Worm (Caenorhabditis elegans) whole organism, midembryonic: ENCODE measurements around the gene E02H9.9.
"Not testable (repeated sequence)": the region's sequence is repeated elsewhere in the genome, so short reads cannot be mapped to it uniquely, and the experiment has no call there.

Experiments
- T22C8.4 ChIP-seq: fragments of 200-800 bp; sonication (Bioruptor generic); IDR thresholded peaks from 2 replicates; pipeline ENCODE4 v1.3.6; 2022; ENCODE audit warnings: missing genetic modification characterization, missing compliant biosample characterization
- cog-1 ChIP-seq: sonication (generic microtip); optimal IDR thresholded peaks from 2 replicates; lab custom pipeline; 2016; ENCODE audit warnings: missing genetic modification characterization, missing compliant biosample characterization
- flt-1 ChIP-seq: fragments of 200-800 bp; sonication (Bioruptor generic); IDR thresholded peaks from 2 replicates; pipeline ENCODE4 v1.3.6; 2022; ENCODE audit warnings: missing genetic modification characterization, missing compliant biosample characterization
- klf-2 ChIP-seq: fragments of 200-800 bp; sonication (Bioruptor generic); conservative IDR thresholded peaks from 2 replicates; pipeline ENCODE4 v1.3.6; 2022; ENCODE audit warnings: missing genetic modification reagents, missing genetic modification characterization, missing compliant biosample characterization
- med-1 ChIP-seq: sonication (generic microtip); optimal IDR thresholded peaks from 2 replicates; lab custom pipeline; 2017; ENCODE audit warnings: missing genetic modification characterization, mild to moderate bottlenecking, missing compliant biosample characterization, antibody characterized with exemption, missing genetic modification reagents; ENCODE audit not compliant: insufficient read depth
- ref-1 ChIP-seq: fragments of 200-800 bp; sonication (Bioruptor generic); conservative IDR thresholded peaks from 2 replicates; pipeline ENCODE4 v1.3.6; 2022; ENCODE audit warnings: missing genetic modification reagents, missing genetic modification characterization, missing compliant biosample characterization
- tab-1 ChIP-seq: fragments of 200-800 bp; sonication (Bioruptor generic); IDR thresholded peaks from 2 replicates; pipeline ENCODE4 v1.3.6; 2022; ENCODE audit warnings: missing genetic modification characterization, missing compliant biosample characterization
- ztf-23 ChIP-seq: fragments of 200-800 bp; sonication (Bioruptor generic); IDR thresholded peaks from 2 replicates; pipeline ENCODE4 v1.3.6; 2022; ENCODE audit warnings: missing genetic modification reagents, missing genetic modification characterization, missing compliant biosample characterization
- ztf-29 ChIP-seq: fragments of 200-800 bp; sonication (Bioruptor generic); IDR thresholded peaks from 2 replicates; pipeline ENCODE4 v1.3.6; 2022; ENCODE audit warnings: missing genetic modification reagents, missing genetic modification characterization, missing compliant biosample characterization

The E02H9.9 gene

ce11 chrIII:2445574-2446259, 22.4 kb downstream of the E02H9.9 start, which contains the start of the genes E02H9.7 and klo-2:
Gene E02H9.7 (minus strand): TSS chrIII:2445674.
Gene klo-2 (plus strand): TSS chrIII:2446209.
- TF ChIP-seq ztf-23 (GFP tag; lab: Robert Waterston, UW) (no peak), T22C8.4 (GFP tag; lab: Robert Waterston, UW) (no peak), ref-1 (GFP tag; lab: Robert Waterston, UW) (no peak), ztf-29 (GFP tag; lab: Robert Waterston, UW) (no peak), med-1 (no peak), cog-1 (tag; lab: Kevin White, UChicago) (no peak), klf-2 (GFP tag; lab: Robert Waterston, UW) (no peak), tab-1 (no peak), flt-1 (GFP tag; lab: Robert Waterston, UW) (no peak)

ce11 chrIII:2438543-2438942, 29.6 kb downstream of the E02H9.9 start, which contains the start of gene E02H9.13:
Gene E02H9.13 (minus strand): TSS chrIII:2438741.
- TF ChIP-seq klf-2 (GFP tag; lab: Robert Waterston, UW) (no peak), cog-1 (tag; lab: Kevin White, UChicago) (no peak), ztf-29 (GFP tag; lab: Robert Waterston, UW) (no peak), tab-1 (no peak), T22C8.4 (GFP tag; lab: Robert Waterston, UW) (no peak), flt-1 (GFP tag; lab: Robert Waterston, UW) (no peak), med-1 (no peak), ref-1 (GFP tag; lab: Robert Waterston, UW) (no peak), ztf-23 (GFP tag; lab: Robert Waterston, UW) (no peak)

- not testable (repeated sequence) for TF ChIP-seq tab-1; flt-1 (GFP tag; lab: Robert Waterston, UW); ztf-23 (GFP tag; lab: Robert Waterston, UW)
Observed at ce11 chrIII:2435805-2436204, 32.3 kb downstream of the E02H9.9 start, which contains the start of gene E02H9.6. Gene E02H9.6 (plus strand): TSS chrIII:2436105.

- TF ChIP-seq klf-2 (GFP tag; lab: Robert Waterston, UW); med-1; ref-1 (GFP tag; lab: Robert Waterston, UW): not testable (repeated sequence)
Observed at ce11 chrIII:2435373-2435772, 32.7 kb downstream of the E02H9.9 start, which contains the start of gene W04B5.6. Gene W04B5.6 (minus strand): TSS chrIII:2435473.

ce11 chrIII:2432925-2433324, 35.2 kb downstream of the E02H9.9 start:
- TF ChIP-seq med-1 (no peak), ztf-23 (GFP tag; lab: Robert Waterston, UW) (no peak), ztf-29 (GFP tag; lab: Robert Waterston, UW) (no peak), T22C8.4 (GFP tag; lab: Robert Waterston, UW) (no peak), flt-1 (GFP tag; lab: Robert Waterston, UW) (no peak), tab-1 (no peak)

- no peak for TF ChIP-seq ref-1 (GFP tag; lab: Robert Waterston, UW)
- no peak for TF ChIP-seq cog-1 (tag; lab: Kevin White, UChicago)
- no peak for TF ChIP-seq klf-2 (GFP tag; lab: Robert Waterston, UW)
- TF ChIP-seq tab-1 = no peak
- TF ChIP-seq med-1 = no peak
- no peak for TF ChIP-seq ztf-29 (GFP tag; lab: Robert Waterston, UW)
- TF ChIP-seq T22C8.4 (GFP tag; lab: Robert Waterston, UW) = no peak
- TF ChIP-seq ztf-23 (GFP tag; lab: Robert Waterston, UW) = no peak
- no peak for TF ChIP-seq flt-1 (GFP tag; lab: Robert Waterston, UW)
Observed at ce11 chrIII:2426122-2426521, 42.0 kb downstream of the E02H9.9 start, which contains the start of gene W04B5.8. Gene W04B5.8 (plus strand): TSS chrIII:2426316.

- no peak for TF ChIP-seq ztf-23 (GFP tag; lab: Robert Waterston, UW)
- TF ChIP-seq tab-1 = 0 out of 2 replicates have a peak, but pooled peaks have one; percentile 43
Observed at ce11 chrIII:2424783-2425329, 43.2 kb downstream of the E02H9.9 start.

- TF ChIP-seq T22C8.4 (GFP tag; lab: Robert Waterston, UW) = peak; percentile 74
- no peak for TF ChIP-seq tab-1
Observed at ce11 chrIII:2423638-2424037, 44.5 kb downstream of the E02H9.9 start.

- TF ChIP-seq med-1 (no peak), ztf-23 (GFP tag; lab: Robert Waterston, UW) (0 out of 2 replicates have a peak, but pooled peaks have one; percentile 20)
Observed at ce11 chrIII:2421226-2421625, 46.9 kb downstream of the E02H9.9 start.

ce11 chrIII:2419504-2419903, 48.6 kb downstream of the E02H9.9 start:
- peak; percentile 83 for TF ChIP-seq T22C8.4 (GFP tag; lab: Robert Waterston, UW)
- no peak for TF ChIP-seq med-1

- TF ChIP-seq med-1 = no peak
- TF ChIP-seq tab-1 = no peak
- TF ChIP-seq cog-1 (tag; lab: Kevin White, UChicago) = no peak
- TF ChIP-seq flt-1 (GFP tag; lab: Robert Waterston, UW) = no peak
- TF ChIP-seq ztf-23 (GFP tag; lab: Robert Waterston, UW) = no peak
Observed at ce11 chrIII:2418981-2419380, 49.1 kb downstream of the E02H9.9 start.
